Fruit fly (Drosophila melanogaster) whole organism, embryonic: Measurements from ENCODE around the gene CG10959.

Source experiments
- Bgb ChIP-seq: fragments of 200-800 bp; sonication (Bioruptor generic); IDR thresholded peaks from 2 replicates; pipeline ENCODE4 v1.3.6; 2022; ENCODE audit warnings: missing biosample characterization, missing genetic modification characterization; ENCODE audit not compliant: partially characterized antibody
- CG10267 ChIP-seq: fragments of 200-800 bp; sonication (Bioruptor generic); optimal IDR thresholded peaks from 2 replicates; lab custom pipeline; 2018; ENCODE audit warnings: missing biosample characterization, mild to moderate bottlenecking, missing genetic modification characterization, moderate library complexity
- CG10274 ChIP-seq: fragments of 200-800 bp; sonication (Bioruptor generic); optimal IDR thresholded peaks from 3 replicates; lab custom pipeline; 2017; ENCODE audit warnings: missing biosample characterization, mild to moderate bottlenecking, missing genetic modification characterization
- CG10654 ChIP-seq: fragments of 200-800 bp; sonication (Bioruptor generic); optimal IDR thresholded peaks from 2 replicates; lab custom pipeline; 2016; ENCODE audit warnings: missing biosample characterization, missing genetic modification characterization
- CG10979 ChIP-seq: fragments of 200-800 bp; sonication (Bioruptor generic); optimal IDR thresholded peaks from 2 replicates; lab custom pipeline; 2018; ENCODE audit warnings: missing biosample characterization, mild to moderate bottlenecking, missing genetic modification characterization, moderate library complexity
- CG11398 ChIP-seq: fragments of 200-800 bp; sonication (Bioruptor generic); optimal IDR thresholded peaks from 2 replicates; lab custom pipeline; 2016; ENCODE audit warnings: missing biosample characterization, missing genetic modification characterization
- CG12071 ChIP-seq: fragments of 200-800 bp; sonication (Bioruptor generic); optimal IDR thresholded peaks from 3 replicates; lab custom pipeline; 2018; ENCODE audit warnings: missing biosample characterization, mild to moderate bottlenecking, missing genetic modification characterization
- CG12299 ChIP-seq: fragments of 200-800 bp; sonication (Bioruptor generic); optimal IDR thresholded peaks from 2 replicates; lab custom pipeline; 2018; ENCODE audit warnings: missing biosample characterization, mild to moderate bottlenecking, missing genetic modification characterization
- CG12659 ChIP-seq: fragments of 200-800 bp; sonication (Bioruptor generic); optimal IDR thresholded peaks from 3 replicates; lab custom pipeline; 2017; ENCODE audit warnings: mild to moderate bottlenecking, missing biosample characterization, missing genetic modification reagents, missing genetic modification characterization
- CG14441 ChIP-seq: fragments of 200-800 bp; sonication (Bioruptor generic); IDR thresholded peaks from 2 replicates; pipeline ENCODE4 v1.3.6; 2022; ENCODE audit warnings: missing biosample characterization, missing genetic modification characterization
- CG14710 ChIP-seq: fragments of 200-800 bp; sonication (Bioruptor generic); optimal IDR thresholded peaks from 3 replicates; lab custom pipeline; 2019; ENCODE audit warnings: missing biosample characterization, mild to moderate bottlenecking, missing genetic modification characterization, moderate library complexity
- CG15011 ChIP-seq: fragments of 200-800 bp; sonication (Bioruptor generic); optimal IDR thresholded peaks from 3 replicates; lab custom pipeline; 2018; ENCODE audit warnings: missing biosample characterization, mild to moderate bottlenecking, missing genetic modification characterization
- CG15073 ChIP-seq: fragments of 200-800 bp; sonication (Bioruptor generic); optimal IDR thresholded peaks from 2 replicates; lab custom pipeline; 2016; ENCODE audit warnings: missing biosample characterization, missing genetic modification characterization
- CG1529 ChIP-seq: fragments of 200-800 bp; sonication (Bioruptor generic); optimal IDR thresholded peaks from 3 replicates; lab custom pipeline; 2018; ENCODE audit warnings: missing biosample characterization, missing genetic modification characterization
- CG1602 ChIP-seq: fragments of 200-800 bp; sonication (Bioruptor generic); optimal IDR thresholded peaks from 3 replicates; lab custom pipeline; 2016; ENCODE audit warnings: missing biosample characterization, missing genetic modification characterization
- CG1603 ChIP-seq: fragments of 200-800 bp; sonication (Bioruptor generic); optimal IDR thresholded peaks from 2 replicates; lab custom pipeline; 2019; ENCODE audit warnings: missing biosample characterization, mild to moderate bottlenecking, missing genetic modification characterization, moderate library complexity
- CG30020 ChIP-seq: fragments of 200-800 bp; optimal IDR thresholded peaks from 2 replicates; lab custom pipeline; 2019; ENCODE audit warnings: missing biosample characterization, mild to moderate bottlenecking, missing genetic modification characterization, moderate library complexity
- CG32532 ChIP-seq: fragments of 200-800 bp; sonication (Bioruptor generic); IDR thresholded peaks from 2 replicates; pipeline ENCODE4 v1.3.6; 2022; ENCODE audit warnings: missing biosample characterization, missing genetic modification characterization
- CG33213 ChIP-seq: fragments of 200-800 bp; sonication (Bioruptor generic); optimal IDR thresholded peaks from 3 replicates; lab custom pipeline; 2016; ENCODE audit warnings: missing biosample characterization, missing genetic modification characterization
- CG4282 ChIP-seq: fragments of 200-800 bp; sonication (Bioruptor generic); optimal IDR thresholded peaks from 2 replicates; lab custom pipeline; 2016; ENCODE audit warnings: missing biosample characterization, missing genetic modification characterization
- CG4730 ChIP-seq: fragments of 200-800 bp; sonication (Bioruptor generic); IDR thresholded peaks from 2 replicates; pipeline ENCODE4 v1.3.6; 2022; ENCODE audit warnings: missing biosample characterization, missing genetic modification characterization
- CG6683 ChIP-seq: fragments of 200-800 bp; sonication (Bioruptor generic); optimal IDR thresholded peaks from 2 replicates; lab custom pipeline; 2017; ENCODE audit warnings: missing biosample characterization, mild to moderate bottlenecking, missing genetic modification characterization, missing genetic modification reagents
- CG7745 ChIP-seq: fragments of 200-800 bp; sonication (Bioruptor generic); optimal IDR thresholded peaks from 2 replicates; lab custom pipeline; 2018; ENCODE audit warnings: missing biosample characterization, mild to moderate bottlenecking, missing genetic modification characterization, moderate library complexity
- CG9437 ChIP-seq: fragments of 200-800 bp; sonication (Bioruptor generic); optimal IDR thresholded peaks from 2 replicates; lab custom pipeline; 2018; ENCODE audit warnings: missing biosample characterization, mild to moderate bottlenecking, missing genetic modification characterization
- Dfd ChIP-seq, 2 experiments: fragments of >200 bp; optimal IDR thresholded peaks; 2 replicates each; lab custom pipeline; 2017; ENCODE audit warnings: missing biosample characterization in 2 of 2, missing genetic modification characterization in 2 of 2
- Dref ChIP-seq: fragments of 200-800 bp; sonication (Bioruptor generic); IDR thresholded peaks from 2 replicates; pipeline ENCODE4 v1.3.6; 2022; ENCODE audit warnings: missing biosample characterization, missing genetic modification characterization
- HHEX ChIP-seq: fragments of 200-800 bp; sonication (Bioruptor generic); optimal IDR thresholded peaks from 3 replicates; lab custom pipeline; 2017; ENCODE audit warnings: missing biosample characterization, mild to moderate bottlenecking, missing genetic modification characterization, missing genetic modification reagents
- Lhr ChIP-seq: fragments of 200-800 bp; sonication (Bioruptor generic); optimal IDR thresholded peaks from 3 replicates; lab custom pipeline; 2017; ENCODE audit warnings: mild to moderate bottlenecking, missing biosample characterization, missing genetic modification reagents, missing genetic modification characterization
- Meics ChIP-seq: fragments of 200-800 bp; sonication (Bioruptor generic); optimal IDR thresholded peaks from 2 replicates; lab custom pipeline; 2017; ENCODE audit warnings: missing biosample characterization, mild to moderate bottlenecking, missing genetic modification characterization
- Myb ChIP-seq: fragments of 200-800 bp; sonication (Bioruptor generic); optimal IDR thresholded peaks from 2 replicates; lab custom pipeline; 2016; ENCODE audit warnings: missing biosample characterization, missing genetic modification characterization
- PHDP ChIP-seq: fragments of 200-800 bp; sonication (Bioruptor generic); optimal IDR thresholded peaks from 3 replicates; lab custom pipeline; 2018; ENCODE audit warnings: missing biosample characterization, mild to moderate bottlenecking, missing genetic modification characterization, moderate library complexity
- Vsx1 ChIP-seq: fragments of 200-800 bp; sonication (Bioruptor generic); optimal IDR thresholded peaks from 2 replicates; lab custom pipeline; 2017; ENCODE audit warnings: missing biosample characterization, mild to moderate bottlenecking, missing genetic modification characterization, missing genetic modification reagents
- bowl ChIP-seq: fragments of 200-800 bp; sonication (Bioruptor generic); IDR thresholded peaks from 2 replicates; pipeline ENCODE4 v1.3.6; 2022; ENCODE audit warnings: missing biosample characterization, missing genetic modification characterization
- dati ChIP-seq: fragments of 200-800 bp; sonication (Bioruptor generic); IDR thresholded peaks from 2 replicates; pipeline ENCODE4 v1.3.6; 2022; ENCODE audit warnings: missing biosample characterization, missing genetic modification characterization
- dmrt99B ChIP-seq: fragments of 200-800 bp; sonication (Bioruptor generic); optimal IDR thresholded peaks from 2 replicates; lab custom pipeline; 2018; ENCODE audit warnings: missing biosample characterization, mild to moderate bottlenecking, missing genetic modification characterization, moderate library complexity
- esg ChIP-seq: fragments of 200-800 bp; sonication (Bioruptor generic); conservative IDR thresholded peaks from 2 replicates; pipeline ENCODE4 v1.3.6; 2022; ENCODE audit warnings: missing biosample characterization, missing genetic modification characterization
- exex ChIP-seq: fragments of 200-800 bp; sonication (Bioruptor generic); optimal IDR thresholded peaks from 4 replicates; lab custom pipeline; 2018; ENCODE audit warnings: missing biosample characterization, mild to moderate bottlenecking, missing genetic modification characterization, moderate library complexity
- fd96Cb ChIP-seq: fragments of 200-800 bp; sonication (Bioruptor generic); optimal IDR thresholded peaks from 2 replicates; lab custom pipeline; 2018; ENCODE audit warnings: missing biosample characterization, mild to moderate bottlenecking, missing genetic modification characterization, moderate library complexity
- fru ChIP-seq: fragments of >200 bp; optimal IDR thresholded peaks from 2 replicates; lab custom pipeline; 2017
- gro ChIP-seq: fragments of 200-800 bp; sonication (Bioruptor generic); optimal IDR thresholded peaks from 2 replicates; lab custom pipeline; 2016; ENCODE audit warnings: missing biosample characterization, missing genetic modification characterization
- kah ChIP-seq: fragments of 200-800 bp; sonication (Bioruptor generic); optimal IDR thresholded peaks from 2 replicates; lab custom pipeline; 2018; ENCODE audit warnings: missing biosample characterization, mild to moderate bottlenecking, missing genetic modification characterization
- mam ChIP-seq: fragments of 200-800 bp; sonication (Bioruptor generic); optimal IDR thresholded peaks from 3 replicates; lab custom pipeline; 2016; ENCODE audit warnings: missing biosample characterization, missing genetic modification characterization
- ssp ChIP-seq: fragments of 200-800 bp; sonication (Bioruptor generic); IDR thresholded peaks from 2 replicates; pipeline ENCODE4 v1.3.6; 2022; ENCODE audit warnings: missing biosample characterization, missing genetic modification characterization
- trem ChIP-seq: fragments of 200-800 bp; optimal IDR thresholded peaks from 3 replicates; lab custom pipeline; 2019; ENCODE audit warnings: missing biosample characterization, mild to moderate bottlenecking, missing genetic modification characterization, moderate library complexity
- trh ChIP-seq: fragments of 200-800 bp; sonication (Bioruptor generic); optimal IDR thresholded peaks from 2 replicates; lab custom pipeline; 2016; ENCODE audit warnings: missing biosample characterization, missing genetic modification characterization
- twi ChIP-seq: fragments of 200-800 bp; optimal IDR thresholded peaks from 2 replicates; lab custom pipeline; 2019; ENCODE audit warnings: missing biosample characterization, mild to moderate bottlenecking, missing genetic modification characterization, moderate library complexity
- unc-4 ChIP-seq: fragments of 200-800 bp; sonication (Bioruptor generic); IDR thresholded peaks from 2 replicates; pipeline ENCODE4 v1.3.6; 2022; ENCODE audit warnings: missing biosample characterization, missing genetic modification characterization; ENCODE audit not compliant: partially characterized antibody
- z ChIP-seq: fragments of 200-800 bp; sonication (Bioruptor generic); IDR thresholded peaks from 3 replicates; pipeline ENCODE4 v1.3.6; 2022; ENCODE audit warnings: missing biosample characterization, missing genetic modification characterization
- zen ChIP-seq: fragments of 200-800 bp; sonication (Bioruptor generic); optimal IDR thresholded peaks from 3 replicates; lab custom pipeline; 2018; ENCODE audit warnings: missing biosample characterization, mild to moderate bottlenecking, missing genetic modification characterization, moderate library complexity

Gene CG10959

dm6 chrX:8113386-8114279 is 35.0 kb upstream of the CG10959 start (continued):
- TF ChIP-seq CG4282 (GFP tag; lab: Kevin White, UChicago) (no peak), mam (GFP tag; lab: Kevin White, UChicago) (peak; percentile 74), Meics (peak; percentile 80), fru (lab: Kevin White, UChicago) (no peak), Vsx1 (GFP tag; lab: Kevin White, UChicago) (no peak), dati (GFP tag; lab: Robert Waterston, UW) (no peak), Bgb (GFP tag; lab: Robert Waterston, UW) (no peak), CG10654 (GFP tag; lab: Kevin White, UChicago) (no peak), CG10979 (tag; lab: Kevin White, UChicago) (no peak), CG33213 (GFP tag; lab: Kevin White, UChicago) (no peak), CG1602 (GFP tag; lab: Kevin White, UChicago) (peak; percentile 20), twi (no peak), PHDP (tag; lab: Kevin White, UChicago) (peak; percentile 63), CG15011 (peak; percentile 43), Dfd (GFP tag; optimal IDR thresholded peaks at IDR 0.05; lab: Kevin White, UChicago) (no peak), trh (GFP tag; lab: Kevin White, UChicago) (no peak), CG1603 (peak; percentile 69), Myb (GFP tag; lab: Kevin White, UChicago) (peak; percentile 61), unc-4 (GFP tag; lab: Robert Waterston, UW) (no peak), fd96Cb (tag; lab: Kevin White, UChicago) (peak; percentile 7), HHEX (GFP tag; lab: Kevin White, UChicago) (peak; percentile 66), CG14441 (GFP tag; lab: Robert Waterston, UW) (peak; percentile 75), CG12659 (peak; percentile 53), CG1529 (GFP tag; lab: Kevin White, UChicago) (no peak), kah (no peak), CG32532 (GFP tag; lab: Robert Waterston, UW) (peak; percentile 83), trem (tag; lab: Kevin White, UChicago) (no peak), CG30020 (tag; lab: Kevin White, UChicago) (no peak), CG10274 (GFP tag; lab: Kevin White, UChicago) (peak; percentile 38), CG15073 (GFP tag; lab: Kevin White, UChicago) (no peak), CG14710 (tag; lab: Kevin White, UChicago) (no peak), exex (tag; lab: Kevin White, UChicago) (peak; percentile 42), Dref (GFP tag; lab: Robert Waterston, UW) (no peak), CG6683 (GFP tag; lab: Kevin White, UChicago) (peak; percentile 6), CG12071 (GFP tag; lab: Kevin White, UChicago) (peak; percentile 34), esg (peak; percentile 42), bowl (GFP tag; lab: Robert Waterston, UW) (no peak), dmrt99B (tag; lab: Kevin White, UChicago) (peak; percentile 55), CG7745 (tag; lab: Kevin White, UChicago) (no peak), zen (tag; lab: Kevin White, UChicago) (no peak), CG12299 (tag; lab: Kevin White, UChicago) (no peak), CG4730 (GFP tag; lab: Robert Waterston, UW) (peak; percentile 43), CG9437 (GFP tag; lab: Kevin White, UChicago) (no peak), Lhr (no peak), CG10267 (tag; lab: Kevin White, UChicago) (no peak), ssp (GFP tag; lab: Robert Waterston, UW) (no peak), gro (peak; percentile 22), CG11398 (no peak), z (GFP tag; lab: Robert Waterston, UW) (no peak)
